In the genomic region with DNA sequence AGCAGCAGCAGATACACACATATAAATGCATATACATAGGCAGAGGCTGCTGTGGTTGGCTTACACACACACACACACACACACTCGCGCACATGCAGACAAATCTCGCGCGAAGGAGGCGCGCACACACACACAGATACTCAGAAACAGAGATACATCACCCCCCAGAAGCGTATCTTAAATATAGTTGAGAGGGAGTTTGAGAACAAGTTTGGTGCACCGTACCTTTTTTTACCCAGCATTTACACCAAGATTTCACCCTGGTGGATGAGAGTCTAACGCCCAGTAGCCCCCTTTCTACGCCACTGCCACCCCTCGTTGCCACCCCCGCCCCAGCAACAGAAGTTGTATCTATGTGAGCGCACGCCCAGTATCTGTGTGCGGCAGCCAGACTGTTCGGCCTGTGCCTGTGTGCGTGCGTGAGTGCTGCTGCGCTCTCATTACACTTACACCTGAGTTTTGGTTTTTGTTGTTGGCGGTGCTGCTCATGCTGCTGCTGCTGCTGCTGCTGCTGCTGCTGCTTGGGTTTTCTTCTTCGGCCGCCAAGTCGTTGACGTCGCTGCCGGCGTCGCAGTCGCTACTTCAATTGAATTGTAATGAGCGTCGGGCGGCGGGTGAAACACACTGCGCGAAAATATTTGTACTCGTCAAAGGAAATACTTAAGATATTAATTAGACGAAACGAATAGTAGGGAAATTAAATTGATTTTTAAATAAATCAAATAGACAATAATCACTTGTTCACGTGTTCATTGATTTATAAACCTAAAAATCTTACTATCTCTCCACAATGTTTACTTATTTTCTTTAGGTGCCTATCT, we compare ENCODE assay signal across 1 fruit fly cellular context.
TF ChIP-seq lines count a peak whose summit lies in the region.

No protein-coding gene starts in this region.

TF ChIP-seq in whole organism, embryonic, 481 proteins besides CTCF, POLR2A, EP300 and RAD21 (continued from another document and continues in another):
- TF ChIP-seq Bgb (GFP tag; IDR thresholded peaks at IDR 0.05; lab: Robert Waterston, UW; ENCODE audit: partially characterized antibody) (no peak), grn (GFP tag; optimal IDR thresholded peaks at IDR 0.05; lab: Kevin White, UChicago) (peak; percentile 10), trem (tag; optimal IDR thresholded peaks at IDR 0.05; lab: Kevin White, UChicago) (peak; percentile 15), ERR (GFP tag; optimal IDR thresholded peaks at IDR 0.05; lab: Kevin White, UChicago) (peak; percentile 21), usp (GFP tag; optimal IDR thresholded peaks at IDR 0.05; lab: Kevin White, UChicago) (no peak), CG11085 (GFP tag; IDR thresholded peaks at IDR 0.05; lab: Robert Waterston, UW) (peak; percentile 78), repo (GFP tag; optimal IDR thresholded peaks at IDR 0.05; lab: Kevin White, UChicago) (no peak), CG12744 (GFP tag; optimal IDR thresholded peaks at IDR 0.05; lab: Kevin White, UChicago) (no peak), CG11723 (GFP tag; optimal IDR thresholded peaks at IDR 0.05; lab: Kevin White, UChicago) (peak; percentile 61), CG18262 (tag; optimal IDR thresholded peaks at IDR 0.05; lab: Kevin White, UChicago) (peak; percentile 82), crol (GFP tag; IDR thresholded peaks at IDR 0.05; lab: Robert Waterston, UW) (peak; percentile 88), CG2678 (tag; optimal IDR thresholded peaks at IDR 0.05; lab: Kevin White, UChicago) (peak; percentile 81), wek (GFP tag; optimal IDR thresholded peaks at IDR 0.05; lab: Kevin White, UChicago) (peak; percentile 23), CG8359 (GFP tag; optimal IDR thresholded peaks at IDR 0.05; lab: Kevin White, UChicago; ENCODE audit: borderline replicate concordance) (no peak), Hmr (GFP tag; optimal IDR thresholded peaks at IDR 0.05; lab: Kevin White, UChicago) (peak; percentile 82), CG12071 (GFP tag; optimal IDR thresholded peaks at IDR 0.05; lab: Kevin White, UChicago) (peak; percentile 69), CG15011 (GFP tag; optimal IDR thresholded peaks at IDR 0.05; lab: Kevin White, UChicago) (peak; percentile 50), CkIIα-i1 (GFP tag; IDR thresholded peaks at IDR 0.05; lab: Robert Waterston, UW) (0 out of 2 replicates have a peak, but pooled peaks have one; percentile 24), cg (GFP tag; optimal IDR thresholded peaks at IDR 0.05; lab: Kevin White, UChicago) (peak; percentile 96), CG17328 (GFP tag; IDR thresholded peaks at IDR 0.05; lab: Robert Waterston, UW) (peak; percentile 97), CG4617 (GFP tag; optimal IDR thresholded peaks at IDR 0.05; lab: Kevin White, UChicago; ENCODE audit: borderline replicate concordance) (peak; percentile 36), Dbx (GFP tag; IDR thresholded peaks at IDR 0.05; lab: Robert Waterston, UW) (peak; percentile 82), Atf3 (GFP tag; optimal IDR thresholded peaks at IDR 0.05; lab: Kevin White, UChicago) (peak; percentile 25), HLH54F (GFP tag; optimal IDR thresholded peaks at IDR 0.05; lab: Kevin White, UChicago) (peak; percentile 12), CG5245 (GFP tag; optimal IDR thresholded peaks at IDR 0.05; lab: Kevin White, UChicago) (peak; percentile 73), CG11560 (tag; IDR thresholded peaks at IDR 0.05; lab: Robert Waterston, UW) (peak; percentile 69; the same call in 2 of the 3 replicates), Meics (GFP tag; optimal IDR thresholded peaks at IDR 0.05; lab: Kevin White, UChicago) (peak; percentile 76), CG13624 (GFP tag; optimal IDR thresholded peaks at IDR 0.05; lab: Kevin White, UChicago) (no peak), CG16779 (GFP tag; IDR thresholded peaks at IDR 0.05; lab: Robert Waterston, UW) (peak; percentile 77), CG1529 (GFP tag; optimal IDR thresholded peaks at IDR 0.05; lab: Kevin White, UChicago) (peak; percentile 60), ash1 (GFP tag; optimal IDR thresholded peaks at IDR 0.05; lab: Kevin White, UChicago) (peak; percentile 6), pnt (GFP tag; optimal IDR thresholded peaks at IDR 0.05; lab: Kevin White, UChicago) (peak; percentile 75), knrl (GFP tag; IDR thresholded peaks at IDR 0.05; lab: Robert Waterston, UW; ENCODE audit: partially characterized antibody) (no peak), sna (GFP tag; IDR thresholded peaks at IDR 0.05; lab: Robert Waterston, UW; ENCODE audit: partially characterized antibody) (no peak), eyg (GFP tag; optimal IDR thresholded peaks at IDR 0.05; lab: Kevin White, UChicago) (no peak), ken (GFP tag; IDR thresholded peaks at IDR 0.05; lab: Robert Waterston, UW) (peak; percentile 96), CG31365 (tag; optimal IDR thresholded peaks at IDR 0.05; lab: Kevin White, UChicago) (peak; percentile 38), exex (tag; optimal IDR thresholded peaks at IDR 0.05; lab: Kevin White, UChicago) (no peak), CG6765 (GFP tag; optimal IDR thresholded peaks at IDR 0.05; lab: Kevin White, UChicago) (no peak), MBD-R2 (GFP tag; IDR thresholded peaks at IDR 0.05; lab: Robert Waterston, UW) (peak; percentile 74), CG2116 (GFP tag; optimal IDR thresholded peaks at IDR 0.05; lab: Kevin White, UChicago) (peak; percentile 21), CG12299 (tag; optimal IDR thresholded peaks at IDR 0.05; lab: Kevin White, UChicago) (no peak), CG8924 (tag; optimal IDR thresholded peaks at IDR 0.05; lab: Kevin White, UChicago) (peak; percentile 77), NC2β (GFP tag; optimal IDR thresholded peaks at IDR 0.05; lab: Kevin White, UChicago) (peak; percentile 66), Fer2 (tag; optimal IDR thresholded peaks at IDR 0.05; lab: Kevin White, UChicago) (peak; percentile 10), chm (GFP tag; IDR thresholded peaks at IDR 0.05; lab: Robert Waterston, UW) (peak; percentile 95), kay (GFP tag; optimal IDR thresholded peaks at IDR 0.05; lab: Kevin White, UChicago) (peak; percentile 66), Max (GFP tag; optimal IDR thresholded peaks at IDR 0.05; lab: Kevin White, UChicago) (no peak), az2 (GFP tag; optimal IDR thresholded peaks at IDR 0.05; lab: Kevin White, UChicago) (peak; percentile 81), slbo (GFP tag; IDR thresholded peaks at IDR 0.05; lab: Robert Waterston, UW) (peak; percentile 93), Oaz (GFP tag; IDR thresholded peaks at IDR 0.05; lab: Robert Waterston, UW) (peak; percentile 69), bowl (GFP tag; IDR thresholded peaks at IDR 0.05; lab: Robert Waterston, UW) (peak; percentile 79), gsb-n (tag; optimal IDR thresholded peaks at IDR 0.05; lab: Kevin White, UChicago) (peak; percentile 62), NK7.1 (GFP tag; optimal IDR thresholded peaks at IDR 0.05; lab: Kevin White, UChicago) (no peak), insv (GFP tag; optimal IDR thresholded peaks at IDR 0.05; lab: Kevin White, UChicago) (no peak), BEAF-32 (GFP tag; optimal IDR thresholded peaks at IDR 0.05; lab: Kevin White, UChicago) (no peak), CG14860 (GFP tag; IDR thresholded peaks at IDR 0.05; lab: Robert Waterston, UW; ENCODE audit: partially characterized antibody) (no peak), CG17912 (GFP tag; optimal IDR thresholded peaks at IDR 0.05; lab: Kevin White, UChicago) (no peak), CG6254 (GFP tag; optimal IDR thresholded peaks at IDR 0.05; lab: Kevin White, UChicago) (peak; percentile 56), unpg (GFP tag; optimal IDR thresholded peaks at IDR 0.05; lab: Kevin White, UChicago) (peak; percentile 84), CG2889 (GFP tag; IDR thresholded peaks at IDR 0.05; lab: Robert Waterston, UW) (peak; percentile 87), p53 (GFP tag; optimal IDR thresholded peaks at IDR 0.05; lab: Kevin White, UChicago) (no peak), ase (GFP tag; IDR thresholded peaks at IDR 0.05; lab: Robert Waterston, UW) (peak; percentile 91), Gsc (GFP tag; IDR thresholded peaks at IDR 0.05; lab: Robert Waterston, UW) (peak; percentile 83), odd (GFP tag; optimal IDR thresholded peaks at IDR 0.05; lab: Kevin White, UChicago) (peak; percentile 33), ac (GFP tag; optimal IDR thresholded peaks at IDR 0.05; lab: Kevin White, UChicago) (peak; percentile 54), CG18619 (GFP tag; optimal IDR thresholded peaks at IDR 0.05; lab: Kevin White, UChicago) (peak; percentile 73), CG1024 (GFP tag; IDR thresholded peaks at IDR 0.05; lab: Robert Waterston, UW) (peak; percentile 88), CG6175 (GFP tag; IDR thresholded peaks at IDR 0.05; lab: Robert Waterston, UW) (peak; percentile 82), Neu2 (GFP tag; optimal IDR thresholded peaks at IDR 0.05; lab: Kevin White, UChicago; ENCODE audit: borderline replicate concordance) (no peak), fd3F (GFP tag; optimal IDR thresholded peaks at IDR 0.05; lab: Kevin White, UChicago) (peak; percentile 49), BtbVII (GFP tag; optimal IDR thresholded peaks at IDR 0.05; lab: Kevin White, UChicago) (peak; percentile 4), ind (GFP tag; optimal IDR thresholded peaks at IDR 0.05; lab: Kevin White, UChicago) (peak; percentile 79), trh (GFP tag; optimal IDR thresholded peaks at IDR 0.05; lab: Kevin White, UChicago) (peak; percentile 39), fd64A (GFP tag; optimal IDR thresholded peaks at IDR 0.05; lab: Kevin White, UChicago) (peak; percentile 51), Dref (GFP tag; IDR thresholded peaks at IDR 0.05; lab: Robert Waterston, UW) (no peak), Spps (tag; optimal IDR thresholded peaks at IDR 0.05; lab: Kevin White, UChicago) (peak; percentile 41), Sry-δ (GFP tag; optimal IDR thresholded peaks at IDR 0.05; lab: Kevin White, UChicago) (no peak), CG12155 (GFP tag; optimal IDR thresholded peaks at IDR 0.05; lab: Kevin White, UChicago) (peak; percentile 69), peb (GFP tag; IDR thresholded peaks at IDR 0.05; lab: Robert Waterston, UW) (peak; percentile 86), pfk (GFP tag; optimal IDR thresholded peaks at IDR 0.05; lab: Kevin White, UChicago) (no peak), jigr1 (GFP tag; IDR thresholded peaks at IDR 0.05; lab: Robert Waterston, UW) (peak; percentile 84; the same call in 2 of the 3 replicates), CG4707 (GFP tag; optimal IDR thresholded peaks at IDR 0.05; lab: Kevin White, UChicago) (peak; percentile 49), nau (GFP tag; optimal IDR thresholded peaks at IDR 0.05; lab: Kevin White, UChicago) (peak; percentile 68), unc-4 (GFP tag; IDR thresholded peaks at IDR 0.05; lab: Robert Waterston, UW; ENCODE audit: partially characterized antibody) (no peak), fu2 (GFP tag; optimal IDR thresholded peaks at IDR 0.05; lab: Kevin White, UChicago) (peak; percentile 23), Ssrp (tag; optimal IDR thresholded peaks at IDR 0.05; lab: Kevin White, UChicago) (peak; percentile 69), CG12236 (GFP tag; optimal IDR thresholded peaks at IDR 0.05; lab: Kevin White, UChicago) (no peak), amos (GFP tag; IDR thresholded peaks at IDR 0.05; lab: Robert Waterston, UW; ENCODE audit: partially characterized antibody) (no peak), CG10274 (GFP tag; optimal IDR thresholded peaks at IDR 0.05; lab: Kevin White, UChicago) (peak; percentile 44), Scr (GFP tag; IDR thresholded peaks at IDR 0.05; lab: Robert Waterston, UW; ENCODE audit: partially characterized antibody) (no peak), HmgD (GFP tag; optimal IDR thresholded peaks at IDR 0.05; lab: Kevin White, UChicago) (peak; percentile 12), Dip2 (GFP tag; IDR thresholded peaks at IDR 0.05; lab: Robert Waterston, UW) (no peak), CG4424 (GFP tag; optimal IDR thresholded peaks at IDR 0.05; lab: Kevin White, UChicago) (peak; percentile 80), CG17385 (GFP tag; optimal IDR thresholded peaks at IDR 0.05; lab: Kevin White, UChicago) (peak; percentile 68), H15 (GFP tag; IDR thresholded peaks at IDR 0.05; lab: Robert Waterston, UW) (peak; percentile 89), CG2199 (GFP tag; IDR thresholded peaks at IDR 0.05; lab: Robert Waterston, UW) (peak; percentile 73; the same call in 1 of the 3 replicates), Nf-YB (GFP tag; optimal IDR thresholded peaks at IDR 0.05; lab: Kevin White, UChicago) (peak; percentile 96), lab (GFP tag; optimal IDR thresholded peaks at IDR 0.05; lab: Kevin White, UChicago) (peak; percentile 88), CG9609 (GFP tag; optimal IDR thresholded peaks at IDR 0.05; lab: Kevin White, UChicago) (peak; percentile 63), vnd (GFP tag; IDR thresholded peaks at IDR 0.05; lab: Robert Waterston, UW; ENCODE audit: partially characterized antibody) (no peak), CG10543 (GFP tag; optimal IDR thresholded peaks at IDR 0.05; lab: Kevin White, UChicago) (no peak), CG8089 (GFP tag; optimal IDR thresholded peaks at IDR 0.05; lab: Kevin White, UChicago) (peak; percentile 59), chif (GFP tag; optimal IDR thresholded peaks at IDR 0.05; lab: Kevin White, UChicago) (peak in 1 of 2 experiments; percentile 59), tgo (GFP tag; IDR thresholded peaks at IDR 0.05; lab: Robert Waterston, UW) (peak; percentile 91), CG5953 (GFP tag; IDR thresholded peaks at IDR 0.05; lab: Robert Waterston, UW) (peak; percentile 88), CG4282 (GFP tag; optimal IDR thresholded peaks at IDR 0.05; lab: Kevin White, UChicago) (no peak), CG10959 (GFP tag; IDR thresholded peaks at IDR 0.05; lab: Robert Waterston, UW) (peak; percentile 88), mld (GFP tag; IDR thresholded peaks at IDR 0.05; lab: Robert Waterston, UW; ENCODE audit: partially characterized antibody) (no peak), nerfin-1 (tag; optimal IDR thresholded peaks at IDR 0.05; lab: Kevin White, UChicago) (peak; percentile 51), GATAe (GFP tag; conservative IDR thresholded peaks at IDR 0.05; lab: Robert Waterston, UW) (0 out of 2 replicates have a peak, but pooled peaks have one; percentile 32), CG31441 (GFP tag; IDR thresholded peaks at IDR 0.05; lab: Robert Waterston, UW) (peak; percentile 60), CG4820 (GFP tag; optimal IDR thresholded peaks at IDR 0.05; lab: Kevin White, UChicago) (peak; percentile 87), CG13424 (tag; optimal IDR thresholded peaks at IDR 0.05; lab: Kevin White, UChicago) (peak; percentile 81), ems (GFP tag; optimal IDR thresholded peaks at IDR 0.05; lab: Kevin White, UChicago) (peak; percentile 8), Ada2b (GFP tag; IDR thresholded peaks at IDR 0.05; lab: Robert Waterston, UW) (peak; percentile 91), psq (GFP tag; optimal IDR thresholded peaks at IDR 0.05; lab: Kevin White, UChicago) (no peak), CG31388 (GFP tag; optimal IDR thresholded peaks at IDR 0.05; lab: Kevin White, UChicago) (peak; percentile 42), CG11247 (GFP tag; IDR thresholded peaks at IDR 0.05; lab: Robert Waterston, UW) (peak; percentile 87), Elba2 (GFP tag; optimal IDR thresholded peaks at IDR 0.05; lab: Kevin White, UChicago) (peak; percentile 25)
